Worm (Caenorhabditis elegans) whole organism, midembryonic: ENCODE data around the gene mlt-7.

Experiments used
- T22C8.4 ChIP-seq: fragments of 200-800 bp; sonication (Bioruptor generic); IDR thresholded peaks from 2 replicates; pipeline ENCODE4 v1.3.6; 2022; ENCODE audit warnings: missing genetic modification characterization, missing compliant biosample characterization
- cog-1 ChIP-seq: sonication (generic microtip); optimal IDR thresholded peaks from 2 replicates; lab custom pipeline; 2016; ENCODE audit warnings: missing genetic modification characterization, missing compliant biosample characterization
- flt-1 ChIP-seq: fragments of 200-800 bp; sonication (Bioruptor generic); IDR thresholded peaks from 2 replicates; pipeline ENCODE4 v1.3.6; 2022; ENCODE audit warnings: missing genetic modification characterization, missing compliant biosample characterization
- klf-2 ChIP-seq: fragments of 200-800 bp; sonication (Bioruptor generic); conservative IDR thresholded peaks from 2 replicates; pipeline ENCODE4 v1.3.6; 2022; ENCODE audit warnings: missing genetic modification reagents, missing genetic modification characterization, missing compliant biosample characterization
- med-1 ChIP-seq: sonication (generic microtip); optimal IDR thresholded peaks from 2 replicates; lab custom pipeline; 2017; ENCODE audit warnings: missing genetic modification characterization, mild to moderate bottlenecking, missing compliant biosample characterization, antibody characterized with exemption, missing genetic modification reagents; ENCODE audit not compliant: insufficient read depth
- ref-1 ChIP-seq: fragments of 200-800 bp; sonication (Bioruptor generic); conservative IDR thresholded peaks from 2 replicates; pipeline ENCODE4 v1.3.6; 2022; ENCODE audit warnings: missing genetic modification reagents, missing genetic modification characterization, missing compliant biosample characterization
- tab-1 ChIP-seq: fragments of 200-800 bp; sonication (Bioruptor generic); IDR thresholded peaks from 2 replicates; pipeline ENCODE4 v1.3.6; 2022; ENCODE audit warnings: missing genetic modification characterization, missing compliant biosample characterization
- ztf-23 ChIP-seq: fragments of 200-800 bp; sonication (Bioruptor generic); IDR thresholded peaks from 2 replicates; pipeline ENCODE4 v1.3.6; 2022; ENCODE audit warnings: missing genetic modification reagents, missing genetic modification characterization, missing compliant biosample characterization
- ztf-29 ChIP-seq: fragments of 200-800 bp; sonication (Bioruptor generic); IDR thresholded peaks from 2 replicates; pipeline ENCODE4 v1.3.6; 2022; ENCODE audit warnings: missing genetic modification reagents, missing genetic modification characterization, missing compliant biosample characterization

mlt-7 gene

DNA sequence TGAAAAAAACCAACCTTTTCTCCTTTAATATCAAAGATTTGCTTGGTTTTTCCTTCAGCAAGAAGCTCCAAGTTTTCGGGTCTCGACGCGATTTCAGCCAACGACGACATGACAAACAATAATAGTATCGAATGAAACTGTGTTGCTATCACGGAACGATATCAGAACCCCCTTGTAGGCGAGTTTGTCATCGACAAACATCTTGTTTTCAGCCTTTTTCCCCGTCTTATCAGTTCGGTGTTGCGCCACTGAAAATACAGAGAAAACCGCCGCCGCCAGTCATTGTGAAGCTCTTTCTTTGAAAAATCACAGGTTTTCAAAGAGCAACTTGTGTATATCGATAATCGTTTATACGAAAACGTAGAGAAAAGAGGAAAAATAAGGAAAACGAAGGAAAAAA is 20.4 kb upstream of the mlt-7 start, which contains the start of gene paic-1:
TSS of gene paic-1 (minus strand) at position 120 of the 400 bp plus-strand sequence.
- TF ChIP-seq T22C8.4 (GFP tag; lab: Robert Waterston, UW) (no peak), flt-1 (GFP tag; lab: Robert Waterston, UW) (no peak), cog-1 (tag; lab: Kevin White, UChicago) (no peak), ref-1 (GFP tag; lab: Robert Waterston, UW) (no peak), med-1 (GFP tag; lab: Kevin White, UChicago) (no peak), klf-2 (GFP tag; lab: Robert Waterston, UW) (no peak), ztf-23 (GFP tag; lab: Robert Waterston, UW) (no peak), tab-1 (GFP tag; lab: Robert Waterston, UW) (no peak)

ce11 chrII:4372867-4373397 is 19.9 kb upstream of the mlt-7 start:
- TF ChIP-seq cog-1 (tag; lab: Kevin White, UChicago) = no peak
- no peak for TF ChIP-seq T22C8.4 (GFP tag; lab: Robert Waterston, UW)
- TF ChIP-seq med-1 (GFP tag; lab: Kevin White, UChicago) = no peak
- no peak for TF ChIP-seq ztf-23 (GFP tag; lab: Robert Waterston, UW)
- no peak for TF ChIP-seq tab-1 (GFP tag; lab: Robert Waterston, UW)
- TF ChIP-seq flt-1 (GFP tag; lab: Robert Waterston, UW) = no peak
- TF ChIP-seq ztf-29 (GFP tag; lab: Robert Waterston, UW) = no peak
- no peak for TF ChIP-seq ref-1 (GFP tag; lab: Robert Waterston, UW)
- TF ChIP-seq klf-2 (GFP tag; lab: Robert Waterston, UW) = no peak

DNA sequence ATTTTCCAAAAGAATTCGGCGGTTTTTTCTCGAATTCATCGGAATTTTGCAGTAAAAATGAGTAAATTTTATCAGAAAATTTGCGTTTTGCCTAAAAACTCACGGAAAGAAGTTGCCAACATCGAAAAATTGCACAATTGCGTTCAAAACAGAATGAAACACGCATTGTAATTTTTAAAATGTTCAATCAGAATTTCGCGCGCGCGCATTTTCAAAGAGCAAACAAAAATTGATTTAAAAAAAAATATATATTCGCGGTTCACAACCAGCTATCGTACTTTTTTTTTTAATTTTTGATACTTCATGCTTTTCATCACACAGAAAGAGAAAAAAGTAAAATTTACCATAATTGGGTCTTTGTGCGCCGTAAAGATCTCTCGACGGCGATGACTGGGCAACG is 17.9 kb upstream of the mlt-7 start:
- TF ChIP-seq cog-1 (tag; lab: Kevin White, UChicago) (no peak), flt-1 (GFP tag; lab: Robert Waterston, UW) (no peak), ref-1 (GFP tag; lab: Robert Waterston, UW) (no peak), ztf-23 (GFP tag; lab: Robert Waterston, UW) (no peak), tab-1 (GFP tag; lab: Robert Waterston, UW) (no peak), klf-2 (GFP tag; lab: Robert Waterston, UW) (no peak), med-1 (GFP tag; lab: Kevin White, UChicago) (no peak), T22C8.4 (GFP tag; lab: Robert Waterston, UW) (no peak), ztf-29 (GFP tag; lab: Robert Waterston, UW) (no peak)

ce11 chrII:4376295-4377172 is 16.3 kb upstream of the mlt-7 start, which contains the start of gene ntl-2:
Gene ntl-2 (minus strand): TSS chrII:4376465.
- TF ChIP-seq tab-1 (GFP tag; lab: Robert Waterston, UW) = peak; percentile 70; the same call in 1 of the 2 replicates
- TF ChIP-seq cog-1 (tag; lab: Kevin White, UChicago) = peak; percentile 85
- no peak for TF ChIP-seq ref-1 (GFP tag; lab: Robert Waterston, UW)
- TF ChIP-seq klf-2 (GFP tag; lab: Robert Waterston, UW) = 0 out of 2 replicates have a peak, but pooled peaks have one; percentile 50
- TF ChIP-seq med-1 (GFP tag; lab: Kevin White, UChicago) = no peak
- 0 out of 2 replicates have a peak, but pooled peaks have one; percentile 11 for TF ChIP-seq T22C8.4 (GFP tag; lab: Robert Waterston, UW)
- peak; percentile 78 for TF ChIP-seq ztf-23 (GFP tag; lab: Robert Waterston, UW)
- TF ChIP-seq flt-1 (GFP tag; lab: Robert Waterston, UW) = peak; percentile 83; the same call in 1 of the 2 replicates
- peak; percentile 47; the same call in 1 of the 2 replicates for TF ChIP-seq ztf-29 (GFP tag; lab: Robert Waterston, UW)

- TF ChIP-seq med-1 (GFP tag; lab: Kevin White, UChicago) (no peak), T22C8.4 (GFP tag; lab: Robert Waterston, UW) (no peak)
Observed at ce11 chrII:4378195-4378594, 14.6 kb upstream of the mlt-7 start, which contains the start of gene B0286.1. Gene B0286.1 (plus strand): TSS chrII:4378495.

DNA sequence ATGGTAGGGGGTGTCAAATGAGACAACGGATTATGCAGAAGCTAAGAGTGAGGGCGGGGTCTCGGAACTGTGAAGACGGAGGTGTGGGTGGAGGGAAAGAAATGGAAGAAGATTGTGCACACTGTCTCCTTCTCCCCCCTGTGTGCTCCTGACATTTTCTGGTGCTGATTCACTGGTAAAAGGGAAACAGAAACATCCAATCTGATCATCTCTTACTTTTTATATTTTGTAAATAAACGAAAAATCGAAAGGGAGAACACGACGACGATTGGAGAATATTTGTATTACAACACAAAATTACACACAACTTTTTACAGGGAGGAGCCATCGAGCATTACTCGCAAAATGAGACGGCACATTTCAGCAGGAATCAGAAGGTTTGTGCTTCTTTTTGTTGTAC is 9.5 kb upstream of the mlt-7 start, which contains the start of gene fkh-6:
TSS of gene fkh-6 (minus strand) at position 101 of the 400 bp plus-strand sequence.
- TF ChIP-seq ztf-29 (GFP tag; lab: Robert Waterston, UW) = no peak
- TF ChIP-seq med-1 (GFP tag; lab: Kevin White, UChicago) = no peak
- TF ChIP-seq ztf-23 (GFP tag; lab: Robert Waterston, UW) = no peak
- no peak for TF ChIP-seq ref-1 (GFP tag; lab: Robert Waterston, UW)
- TF ChIP-seq T22C8.4 (GFP tag; lab: Robert Waterston, UW) = no peak
- no peak for TF ChIP-seq flt-1 (GFP tag; lab: Robert Waterston, UW)
- no peak for TF ChIP-seq cog-1 (tag; lab: Kevin White, UChicago)

DNA sequence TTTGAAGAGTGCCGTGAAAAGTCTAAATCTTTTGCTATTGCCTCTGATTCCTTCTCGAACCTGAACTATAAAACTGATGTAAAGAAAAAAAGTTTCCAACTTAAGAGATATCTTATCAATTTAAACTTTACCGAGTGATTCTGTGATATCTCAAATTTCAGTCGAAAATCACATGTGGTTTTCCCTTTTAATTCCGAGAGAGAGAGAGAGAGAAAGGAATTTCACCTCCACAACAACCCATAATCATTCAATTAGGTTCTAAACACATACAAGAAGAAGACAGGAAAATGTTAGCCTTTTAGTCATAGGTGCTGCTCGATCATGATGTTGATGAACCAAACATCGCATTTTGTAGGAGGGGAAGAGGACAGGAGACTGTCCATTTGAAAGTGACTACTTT is 1.7 kb upstream of the mlt-7 start:
- TF ChIP-seq med-1 (GFP tag; lab: Kevin White, UChicago) = no peak
- no peak for TF ChIP-seq klf-2 (GFP tag; lab: Robert Waterston, UW)
- TF ChIP-seq cog-1 (tag; lab: Kevin White, UChicago) = no peak
- no peak for TF ChIP-seq ztf-29 (GFP tag; lab: Robert Waterston, UW)
- no peak for TF ChIP-seq ztf-23 (GFP tag; lab: Robert Waterston, UW)
- no peak for TF ChIP-seq ref-1 (GFP tag; lab: Robert Waterston, UW)
- no peak for TF ChIP-seq flt-1 (GFP tag; lab: Robert Waterston, UW)
- TF ChIP-seq tab-1 (GFP tag; lab: Robert Waterston, UW) = no peak
- TF ChIP-seq T22C8.4 (GFP tag; lab: Robert Waterston, UW) = no peak

ce11 chrII:4394438-4394837 is 1.6 kb downstream of the mlt-7 start:
- no peak for TF ChIP-seq klf-2 (GFP tag; lab: Robert Waterston, UW)
